Worm (Caenorhabditis elegans): ENCODE results near the gene alr-1.
A peak's percentile ranks its signal among the peaks of the same experiment; 100 is the strongest.

Gene alr-1

DNA sequence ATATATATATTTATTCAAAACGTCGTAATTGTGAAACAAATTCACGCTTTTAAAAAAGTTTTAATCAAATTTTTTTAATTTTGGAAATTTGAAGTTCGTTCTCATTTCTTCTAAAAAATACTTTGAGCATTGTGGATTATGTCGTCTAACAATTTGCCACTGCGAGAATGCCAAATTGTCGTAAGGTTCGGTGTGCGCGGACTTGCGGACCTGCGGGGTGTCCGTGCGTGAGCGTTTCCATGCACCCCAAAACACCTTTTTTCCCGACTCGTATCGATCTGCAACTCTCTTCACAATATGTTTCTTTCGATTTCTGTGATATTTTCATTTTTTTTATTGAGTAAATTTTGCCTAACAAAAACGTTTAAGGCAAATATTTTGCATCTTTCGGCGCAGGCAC, 52.7 kb downstream of the alr-1 start:
- TF ChIP-seq med-1 (GFP tag; optimal IDR thresholded peaks at IDR 0.05; ENCODE audit: insufficient read depth) (no peak), klf-2 (GFP tag; conservative IDR thresholded peaks at IDR 0.05) (no peak), ref-1 (GFP tag; conservative IDR thresholded peaks at IDR 0.05) (no peak), ztf-23 (GFP tag; IDR thresholded peaks at IDR 0.05) (0 out of 2 replicates have a peak, but pooled peaks have one; percentile 51), cog-1 (tag; optimal IDR thresholded peaks at IDR 0.05) (no peak), ztf-29 (GFP tag; IDR thresholded peaks at IDR 0.05) (no peak), flt-1 (GFP tag; IDR thresholded peaks at IDR 0.05) (no peak; the same call in 1 of the 2 replicates)
